Worm (Caenorhabditis elegans): ENCODE data around the gene gfi-1.

Gene gfi-1

ce11 chrV:6346906-6347305, 52.8 kb downstream of the gfi-1 start:
- TF ChIP-seq W03F9.2 (tag; optimal IDR thresholded peaks at IDR 0.05), result no peak
- no peak for TF ChIP-seq dao-5 (tag; optimal IDR thresholded peaks at IDR 0.05)
- TF ChIP-seq him-1 (tag; optimal IDR thresholded peaks at IDR 0.05), result no peak

ce11 chrV:6346043-6346618, 53.6 kb downstream of the gfi-1 start:
- TF ChIP-seq dao-5 (tag; optimal IDR thresholded peaks at IDR 0.05), result no peak
- TF ChIP-seq W03F9.2 (tag; optimal IDR thresholded peaks at IDR 0.05), result no peak
- TF ChIP-seq him-1 (tag; optimal IDR thresholded peaks at IDR 0.05), result no peak

ce11 chrV:6344531-6345171, 55.1 kb downstream of the gfi-1 start:
- TF ChIP-seq dao-5 (tag; optimal IDR thresholded peaks at IDR 0.05) (no peak), him-1 (tag; optimal IDR thresholded peaks at IDR 0.05) (no peak), W03F9.2 (tag; optimal IDR thresholded peaks at IDR 0.05) (no peak)
